Worm (Caenorhabditis elegans) whole organism, L1 larva: ENCODE measurements around the gene ocr-1.

Experiments used
- nhr-237 ChIP-seq: fragments of 150-350 bp; optimal IDR thresholded peaks from 2 replicates; lab custom pipeline; 2014; ENCODE audit warnings: missing biosample characterization, missing genetic modification characterization
- snpc-4 ChIP-seq: fragments of 150-350 bp; optimal IDR thresholded peaks from 2 replicates; lab custom pipeline; 2014; ENCODE audit warnings: missing biosample characterization, missing genetic modification characterization

- no peak for TF ChIP-seq nhr-237 (tag; lab: Kevin White, UChicago)
- no peak for TF ChIP-seq snpc-4
Observed at ce11 chrV:10756698-10757097, 7.5 kb upstream of the ocr-1 start, which contains the start of gene irld-6.
